Fruit fly (Drosophila melanogaster) whole organism, prepupa: ENCODE results near the gene CG4218.
A peak's percentile ranks its signal among the peaks of the same experiment; 100 is the strongest.

Source experiments
- CG10631 ChIP-seq: fragments of 200-800 bp; sonication (Bioruptor generic); optimal IDR thresholded peaks from 2 replicates; lab custom pipeline; 2016; ENCODE audit warnings: missing biosample characterization, missing genetic modification characterization
- CG16779 ChIP-seq: fragments of 200-800 bp; sonication (Bioruptor generic); optimal IDR thresholded peaks from 3 replicates; lab custom pipeline; 2017; ENCODE audit warnings: missing biosample characterization, mild to moderate bottlenecking, missing genetic modification characterization
- CG4318 ChIP-seq: fragments of 200-800 bp; sonication (Bioruptor generic); optimal IDR thresholded peaks from 3 replicates; lab custom pipeline; 2017; ENCODE audit warnings: missing biosample characterization, mild to moderate bottlenecking, missing genetic modification characterization
- Hr38 ChIP-seq: sonication (Bioruptor generic); optimal IDR thresholded peaks from 2 replicates; lab custom pipeline; 2016; ENCODE audit warnings: missing biosample characterization, missing genetic modification characterization
- Hr39 ChIP-seq: fragments of 200-800 bp; sonication (Bioruptor generic); optimal IDR thresholded peaks from 2 replicates; lab custom pipeline; 2016; ENCODE audit warnings: missing biosample characterization, missing genetic modification characterization
- dsx ChIP-seq: fragments of 200-800 bp; optimal IDR thresholded peaks from 3 replicates; lab custom pipeline; 2019; ENCODE audit warnings: missing biosample characterization, mild to moderate bottlenecking, missing genetic modification characterization, moderate library complexity; ENCODE audit not compliant: poor library complexity, severe bottlenecking
- fkh ChIP-seq: fragments of 200-800 bp; sonication (Bioruptor generic); optimal IDR thresholded peaks from 3 replicates; lab custom pipeline; 2017; ENCODE audit warnings: missing biosample characterization, mild to moderate bottlenecking, missing genetic modification characterization, moderate library complexity

DNA sequence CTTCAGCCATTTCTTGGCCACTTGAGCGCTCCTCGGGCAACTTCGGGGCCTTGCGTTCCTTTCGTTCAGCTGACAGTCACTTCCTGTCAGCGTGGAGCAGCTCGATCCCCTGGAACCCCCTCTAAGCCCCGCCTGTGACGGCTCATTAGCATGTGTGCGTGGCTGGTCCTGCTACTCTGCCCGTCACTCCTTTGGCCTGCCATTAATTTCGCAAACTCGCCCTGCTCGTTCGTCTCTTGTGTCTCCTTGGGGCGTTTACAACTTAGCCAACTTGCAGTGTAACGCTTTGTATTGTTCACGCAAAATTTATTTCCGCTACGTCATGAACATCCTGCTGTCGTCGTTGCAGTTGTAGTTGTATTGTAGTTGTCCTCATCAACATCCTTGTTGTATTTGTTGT lies 38.4 kb downstream of the CG4218 start:
- TF ChIP-seq dsx (GFP tag; lab: Kevin White, UChicago) (peak; percentile 38), Hr39 (no peak), CG4318 (no peak), Hr38 (no peak), fkh (GFP tag; lab: Kevin White, UChicago) (no peak), CG10631 (GFP tag; lab: Kevin White, UChicago) (no peak), CG16779 (no peak)
